Fruit fly (Drosophila melanogaster): ENCODE data around the gene rtp.

DNA sequence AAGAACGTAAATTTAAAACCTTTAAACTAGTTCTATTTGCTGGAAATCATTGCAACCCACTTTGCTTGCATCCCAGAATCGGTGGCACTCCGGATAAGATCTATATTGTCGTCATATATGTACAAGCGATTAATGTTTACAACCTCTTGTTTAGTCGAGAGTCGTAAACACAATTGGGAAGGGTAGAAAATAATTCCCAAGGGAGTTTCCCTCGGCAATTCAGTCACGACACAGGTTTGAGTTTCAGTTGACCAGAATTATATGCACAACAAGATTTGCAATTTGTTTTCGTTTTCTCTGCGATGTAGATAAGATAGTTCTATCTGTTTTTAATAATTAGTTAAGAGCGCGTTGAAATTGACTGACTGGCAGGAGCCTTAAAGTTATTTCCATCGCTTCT lies 43.3 kb upstream of the rtp start:
- no peak for TF ChIP-seq Dek (tag; optimal IDR thresholded peaks at IDR 0.05)
- no peak for TF ChIP-seq CG15696 (tag; optimal IDR thresholded peaks at IDR 0.05)
- TF ChIP-seq Taf1 (GFP tag; IDR thresholded peaks at IDR 0.05) = no peak
- no peak for TF ChIP-seq CG4854 (GFP tag; optimal IDR thresholded peaks at IDR 0.05)
- TF ChIP-seq insv (GFP tag; optimal IDR thresholded peaks at IDR 0.05) = no peak
- TF ChIP-seq knrl (GFP tag; IDR thresholded peaks at IDR 0.05; ENCODE audit: partially characterized antibody) = no peak
- TF ChIP-seq CG13894 (tag; optimal IDR thresholded peaks at IDR 0.05) = no peak
- TF ChIP-seq h (optimal IDR thresholded peaks at IDR 0.05) = no peak
- TF ChIP-seq TFAM (GFP tag; optimal IDR thresholded peaks at IDR 0.05) = no peak
- no peak for TF ChIP-seq prd (optimal IDR thresholded peaks at IDR 0.05)
- no peak for TF ChIP-seq prd (GFP tag; IDR thresholded peaks at IDR 0.05)
- TF ChIP-seq D19A (tag; optimal IDR thresholded peaks at IDR 0.05) = no peak
- no peak for TF ChIP-seq CG9437 (GFP tag; optimal IDR thresholded peaks at IDR 0.05)
